Fruit fly (Drosophila melanogaster) whole organism, adult: Measurements from ENCODE around the gene qless.
A peak's percentile ranks its signal among the peaks of the same experiment; 100 is the strongest.

Experiments used
- CG11617 ChIP-seq: fragments of 200-800 bp; sonication (Bioruptor generic); optimal IDR thresholded peaks from 2 replicates; lab custom pipeline; 2017; ENCODE audit warnings: mild to moderate bottlenecking, missing biosample characterization, missing genetic modification reagents, missing genetic modification characterization
- CG12768 ChIP-seq: fragments of 200-800 bp; sonication (Bioruptor generic); optimal IDR thresholded peaks from 2 replicates; lab custom pipeline; 2017; ENCODE audit warnings: missing biosample characterization, missing genetic modification characterization, mild to moderate bottlenecking, moderate library complexity, missing genetic modification reagents
- CG14711 ChIP-seq: fragments of 200-800 bp; sonication (Bioruptor generic); optimal IDR thresholded peaks from 2 replicates; lab custom pipeline; 2018; ENCODE audit warnings: missing biosample characterization, mild to moderate bottlenecking, missing genetic modification characterization, moderate library complexity
- CG1620 ChIP-seq: fragments of 200-800 bp; sonication (Bioruptor generic); optimal IDR thresholded peaks from 2 replicates; lab custom pipeline; 2016; ENCODE audit warnings: missing biosample characterization, missing genetic modification characterization
- CG33017 ChIP-seq: fragments of 200-800 bp; sonication (Bioruptor generic); optimal IDR thresholded peaks from 2 replicates; lab custom pipeline; 2018; ENCODE audit warnings: missing biosample characterization, mild to moderate bottlenecking, missing genetic modification characterization, moderate library complexity
- CG5204 ChIP-seq: fragments of 200-800 bp; sonication (Bioruptor generic); optimal IDR thresholded peaks from 2 replicates; lab custom pipeline; 2016; ENCODE audit warnings: missing biosample characterization, missing genetic modification characterization
- CG7045 ChIP-seq: fragments of 200-800 bp; sonication (Bioruptor generic); optimal IDR thresholded peaks from 2 replicates; lab custom pipeline; 2017; ENCODE audit warnings: missing biosample characterization, mild to moderate bottlenecking, missing genetic modification characterization
- CG7101 ChIP-seq: fragments of 200-800 bp; sonication (Bioruptor generic); optimal IDR thresholded peaks from 2 replicates; lab custom pipeline; 2018; ENCODE audit warnings: missing biosample characterization, mild to moderate bottlenecking, missing genetic modification characterization, moderate library complexity
- Clk ChIP-seq: fragments of 200-800 bp; sonication (Bioruptor generic); optimal IDR thresholded peaks from 2 replicates; lab custom pipeline; 2017; ENCODE audit warnings: missing biosample characterization, missing genetic modification characterization
- Crg-1 ChIP-seq: fragments of 200-800 bp; sonication (Bioruptor generic); optimal IDR thresholded peaks from 2 replicates; lab custom pipeline; 2016; ENCODE audit warnings: missing biosample characterization, missing genetic modification characterization
- Hr96 ChIP-seq: fragments of 200-800 bp; sonication (Bioruptor generic); optimal IDR thresholded peaks from 2 replicates; lab custom pipeline; 2016; ENCODE audit warnings: missing biosample characterization, missing genetic modification characterization
- Mnt ChIP-seq: fragments of 200-800 bp; sonication (Bioruptor generic); optimal IDR thresholded peaks from 2 replicates; lab custom pipeline; 2016; ENCODE audit warnings: missing biosample characterization, mild to moderate bottlenecking, missing genetic modification characterization
- bab1 ChIP-seq: fragments of 200-800 bp; sonication (Bioruptor generic); optimal IDR thresholded peaks from 3 replicates; lab custom pipeline; 2019; ENCODE audit warnings: missing biosample characterization, mild to moderate bottlenecking, missing genetic modification characterization, moderate library complexity
- cic ChIP-seq: fragments of 200-800 bp; sonication (Bioruptor generic); optimal IDR thresholded peaks from 2 replicates; lab custom pipeline; 2017; ENCODE audit warnings: missing biosample characterization, mild to moderate bottlenecking, missing genetic modification characterization, moderate library complexity
- cnc ChIP-seq, 2 experiments: fragments of >200 bp; optimal IDR thresholded peaks; 2 replicates each; lab custom pipeline; 2017
- kay ChIP-seq: fragments of 200-800 bp; sonication (Bioruptor generic); peaks from one replicate; lab custom pipeline; 2016; ENCODE audit warnings: missing biosample characterization, missing genetic modification characterization, borderline replicate concordance
- ovo ChIP-seq: fragments of 200-800 bp; sonication (Bioruptor generic); optimal IDR thresholded peaks from 2 replicates; lab custom pipeline; 2016; ENCODE audit warnings: missing biosample characterization, missing genetic modification characterization
- pad ChIP-seq: fragments of 200-800 bp; sonication (Bioruptor generic); optimal IDR thresholded peaks from 3 replicates; lab custom pipeline; 2017; ENCODE audit warnings: missing biosample characterization, missing genetic modification characterization, mild to moderate bottlenecking, moderate library complexity, missing genetic modification reagents
- tj ChIP-seq: fragments of 200-800 bp; sonication (Bioruptor generic); optimal IDR thresholded peaks from 3 replicates; lab custom pipeline; 2017; ENCODE audit warnings: missing biosample characterization, mild to moderate bottlenecking, missing genetic modification characterization, moderate library complexity
- toe ChIP-seq: fragments of 200-800 bp; sonication (Bioruptor generic); optimal IDR thresholded peaks from 2 replicates; lab custom pipeline; 2016; ENCODE audit warnings: missing biosample characterization, missing genetic modification characterization

qless gene

dm6 chr3R:31195695-31196113 lies 56.7 kb downstream of the qless start, which contains the start of gene mesh:
Gene mesh, minus strand, starts transcription at chr3R:31195762.
- TF ChIP-seq CG7045 (no peak), CG14711 (tag; lab: Kevin White, UChicago) (peak; percentile 4), cic (peak; percentile 90), ovo (peak; percentile 44), bab1 (GFP tag; lab: Kevin White, UChicago) (no peak), CG33017 (tag; lab: Kevin White, UChicago) (peak; percentile 14), cnc (optimal IDR thresholded peaks at IDR 0.05; lab: Kevin White, UChicago) (no peak), CG7101 (tag; lab: Kevin White, UChicago) (peak; percentile 17), kay (GFP tag; lab: Kevin White, UChicago) (no peak), Clk (no peak), Mnt (GFP tag; lab: Kevin White, UChicago) (peak; percentile 26), tj (GFP tag; lab: Kevin White, UChicago) (no peak)

- TF ChIP-seq Crg-1, result no peak
- TF ChIP-seq pad, result no peak
- TF ChIP-seq toe (GFP tag; lab: Kevin White, UChicago), result no peak
- TF ChIP-seq cnc (optimal IDR thresholded peaks at IDR 0.05; lab: Kevin White, UChicago), result no peak
- no peak for TF ChIP-seq Mnt (GFP tag; lab: Kevin White, UChicago)
- no peak for TF ChIP-seq Clk
- TF ChIP-seq CG1620 (GFP tag; lab: Kevin White, UChicago), result no peak
- no peak for TF ChIP-seq CG5204
- TF ChIP-seq kay (GFP tag; lab: Kevin White, UChicago), result no peak
- TF ChIP-seq cic, result peak; percentile 46
- TF ChIP-seq Hr96, result peak; percentile 17
- TF ChIP-seq bab1 (GFP tag; lab: Kevin White, UChicago), result no peak
- TF ChIP-seq CG7045, result no peak
- no peak for TF ChIP-seq CG33017 (tag; lab: Kevin White, UChicago)
- no peak for TF ChIP-seq CG12768
- TF ChIP-seq tj (GFP tag; lab: Kevin White, UChicago), result no peak
- no peak for TF ChIP-seq CG11617 (GFP tag; lab: Kevin White, UChicago)
- peak; percentile 65 for TF ChIP-seq ovo
- TF ChIP-seq CG14711 (tag; lab: Kevin White, UChicago), result no peak
These were observed 57.8 kb downstream of the qless start for dm6 chr3R:31194627-31195026.

- TF ChIP-seq CG33017 (tag; lab: Kevin White, UChicago) (no peak), CG7045 (no peak), Mnt (GFP tag; lab: Kevin White, UChicago) (no peak), toe (GFP tag; lab: Kevin White, UChicago) (no peak), ovo (no peak), CG5204 (no peak), CG1620 (GFP tag; lab: Kevin White, UChicago) (no peak), cnc (optimal IDR thresholded peaks at IDR 0.05; lab: Kevin White, UChicago) (no peak), bab1 (GFP tag; lab: Kevin White, UChicago) (no peak), CG11617 (GFP tag; lab: Kevin White, UChicago) (no peak), tj (GFP tag; lab: Kevin White, UChicago) (no peak), CG7101 (tag; lab: Kevin White, UChicago) (no peak)
These were observed 59.3 kb downstream of the qless start, which contains the start of gene bnk for dm6 chr3R:31193062-31193461. Gene bnk, plus strand, starts transcription at chr3R:31193362.
